Fruit fly (Drosophila melanogaster): ENCODE measurements around the gene CG10600.

CG10600 gene

dm6 chr2L:18839143-18839872 lies at the start of gene CG10600 (continued):
- TF ChIP-seq CG17568 (GFP tag; optimal IDR thresholded peaks at IDR 0.05) (no peak), BEAF-32 (GFP tag; optimal IDR thresholded peaks at IDR 0.05) (peak; percentile 93), Dek (tag; optimal IDR thresholded peaks at IDR 0.05) (peak; percentile 80), oc (tag; optimal IDR thresholded peaks at IDR 0.05) (no peak), bowl (GFP tag; IDR thresholded peaks at IDR 0.05) (no peak), Scr (GFP tag; IDR thresholded peaks at IDR 0.05; ENCODE audit: partially characterized antibody) (peak; percentile 78), cato (GFP tag; optimal IDR thresholded peaks at IDR 0.05; ENCODE audit: borderline replicate concordance) (peak; percentile 51), CG31441 (GFP tag; IDR thresholded peaks at IDR 0.05) (no peak; the same call in 1 of the 2 replicates), trh (GFP tag; optimal IDR thresholded peaks at IDR 0.05) (peak; percentile 56), grn (GFP tag; optimal IDR thresholded peaks at IDR 0.05) (peak; percentile 52), C15 (GFP tag; IDR thresholded peaks at IDR 0.05) (no peak), CG9932 (GFP tag; IDR thresholded peaks at IDR 0.05) (peak; percentile 89), Bdp1 (GFP tag; optimal IDR thresholded peaks at IDR 0.05) (peak; percentile 84), disco-r (GFP tag; optimal IDR thresholded peaks at IDR 0.05) (peak; percentile 66), CG2875 (GFP tag; optimal IDR thresholded peaks at IDR 0.05) (peak; percentile 40), eyg (GFP tag; optimal IDR thresholded peaks at IDR 0.05) (peak; percentile 80), Hsf (GFP tag; optimal IDR thresholded peaks at IDR 0.05) (peak; percentile 92), Dref (GFP tag; IDR thresholded peaks at IDR 0.05) (peak; percentile 82), Dfd (GFP tag; optimal IDR thresholded peaks at IDR 0.05) (no peak), Meics (GFP tag; optimal IDR thresholded peaks at IDR 0.05) (peak; percentile 76), Fer2 (tag; optimal IDR thresholded peaks at IDR 0.05) (peak; percentile 41), Blimp-1 (GFP tag; optimal IDR thresholded peaks at IDR 0.05) (no peak), tll (GFP tag; optimal IDR thresholded peaks at IDR 0.05) (no peak), inv (GFP tag; IDR thresholded peaks at IDR 0.05; ENCODE audit: partially characterized antibody) (peak; percentile 83), kay (GFP tag; optimal IDR thresholded peaks at IDR 0.05) (peak; percentile 64), Ptx1 (GFP tag; IDR thresholded peaks at IDR 0.05) (peak; percentile 69), zf30C (GFP tag; optimal IDR thresholded peaks at IDR 0.05) (peak; percentile 12), CG13123 (GFP tag; optimal IDR thresholded peaks at IDR 0.05) (peak; percentile 77), pb (GFP tag; optimal IDR thresholded peaks at IDR 0.05) (peak; percentile 86), Ssrp (tag; optimal IDR thresholded peaks at IDR 0.05) (peak; percentile 10), CG12155 (GFP tag; optimal IDR thresholded peaks at IDR 0.05) (peak; percentile 96), pnt (GFP tag; optimal IDR thresholded peaks at IDR 0.05) (peak; percentile 73), psq (GFP tag; optimal IDR thresholded peaks at IDR 0.05) (peak; percentile 69), CG3163 (GFP tag; optimal IDR thresholded peaks at IDR 0.05) (peak; percentile 80), CG13424 (tag; optimal IDR thresholded peaks at IDR 0.05) (peak; percentile 61), CG10462 (GFP tag; optimal IDR thresholded peaks at IDR 0.05) (peak; percentile 40), bab2 (GFP tag; optimal IDR thresholded peaks at IDR 0.05) (peak; percentile 84), CG4328 (GFP tag; optimal IDR thresholded peaks at IDR 0.05) (peak; percentile 65), Nf-YA (GFP tag; IDR thresholded peaks at IDR 0.05) (no peak), CG14441 (GFP tag; IDR thresholded peaks at IDR 0.05) (peak; percentile 63), CG1233 (GFP tag; optimal IDR thresholded peaks at IDR 0.05) (peak; percentile 69), CG16779 (GFP tag; IDR thresholded peaks at IDR 0.05) (peak; percentile 74), CG7271 (tag; optimal IDR thresholded peaks at IDR 0.05) (no peak), CG11504 (tag; optimal IDR thresholded peaks at IDR 0.05) (no peak), lola (GFP tag; optimal IDR thresholded peaks at IDR 0.05) (peak in 1 of 3 experiments; percentile 32), CG17385 (GFP tag; optimal IDR thresholded peaks at IDR 0.05) (peak; percentile 68), CG12769 (tag; optimal IDR thresholded peaks at IDR 0.05) (no peak), gsb (GFP tag; IDR thresholded peaks at IDR 0.05) (peak; percentile 47), NC2α (GFP tag; optimal IDR thresholded peaks at IDR 0.05) (peak; percentile 59)

Measured in whole organism, embryonic.